Fruit fly (Drosophila melanogaster): ENCODE measurements around the gene Gr22f.

The Gr22f gene

dm6 chr2L:1727826-1728619 lies 28.2 kb downstream of the Gr22f start (continued):
- TF ChIP-seq CG17912 (GFP tag; optimal IDR thresholded peaks at IDR 0.05) = peak; percentile 90
- TF ChIP-seq Ets97D (GFP tag; optimal IDR thresholded peaks at IDR 0.05) = peak; percentile 67
- TF ChIP-seq CG7987 (GFP tag; optimal IDR thresholded peaks at IDR 0.05) = peak; percentile 62
- peak; percentile 65 for TF ChIP-seq CG15073 (GFP tag; optimal IDR thresholded peaks at IDR 0.05)
- TF ChIP-seq CG4617 (GFP tag; optimal IDR thresholded peaks at IDR 0.05; ENCODE audit: borderline replicate concordance) = peak; percentile 89
- TF ChIP-seq CG5953 (GFP tag; IDR thresholded peaks at IDR 0.05) = peak; percentile 90
- TF ChIP-seq maf-S (GFP tag; optimal IDR thresholded peaks at IDR 0.05) = peak; percentile 73
- peak; percentile 89 for TF ChIP-seq CG3065 (GFP tag; optimal IDR thresholded peaks at IDR 0.05)
- TF ChIP-seq Adf1 (GFP tag; IDR thresholded peaks at IDR 0.05) = peak; percentile 87
- TF ChIP-seq CG4360 (GFP tag; IDR thresholded peaks at IDR 0.05) = peak; percentile 66
- peak; percentile 99 for TF ChIP-seq CG9817 (tag; optimal IDR thresholded peaks at IDR 0.05)
- TF ChIP-seq Stat92E (GFP tag; optimal IDR thresholded peaks at IDR 0.05) = peak in 1 of 3 experiments; percentile 97
- peak; percentile 87 for TF ChIP-seq CG2116 (GFP tag; optimal IDR thresholded peaks at IDR 0.05)
- peak; percentile 78 for TF ChIP-seq bbx (GFP tag; IDR thresholded peaks at IDR 0.05; ENCODE audit: partially characterized antibody)
- peak; percentile 56; the same call in 1 of the 2 replicates for TF ChIP-seq ato (GFP tag; IDR thresholded peaks at IDR 0.05; ENCODE audit: partially characterized antibody)
- peak; percentile 81 for TF ChIP-seq aop (GFP tag; IDR thresholded peaks at IDR 0.05)
- peak; percentile 89 for TF ChIP-seq sens-2 (GFP tag; IDR thresholded peaks at IDR 0.05)
- TF ChIP-seq pita (GFP tag; optimal IDR thresholded peaks at IDR 0.05) = no peak
- peak; percentile 78 for TF ChIP-seq dimm (GFP tag; IDR thresholded peaks at IDR 0.05)
- peak; percentile 74 for TF ChIP-seq NK7.1 (GFP tag; optimal IDR thresholded peaks at IDR 0.05)
- peak; percentile 99 for TF ChIP-seq CG7556 (GFP tag; optimal IDR thresholded peaks at IDR 0.05)
- peak; percentile 66 for TF ChIP-seq gro (GFP tag; optimal IDR thresholded peaks at IDR 0.05)
- peak in 1 of 2 experiments; percentile 40 for TF ChIP-seq tll (GFP tag; optimal IDR thresholded peaks at IDR 0.05)
- peak; percentile 83 for TF ChIP-seq mirr (GFP tag; optimal IDR thresholded peaks at IDR 0.05)
- peak; percentile 99 for TF ChIP-seq CG3847 (GFP tag; IDR thresholded peaks at IDR 0.05)
- peak; percentile 93 for TF ChIP-seq scrt (GFP tag; optimal IDR thresholded peaks at IDR 0.05)
- TF ChIP-seq fd96Cb (tag; optimal IDR thresholded peaks at IDR 0.05) = peak; percentile 93
- peak; percentile 78 for TF ChIP-seq nerfin-2 (GFP tag; IDR thresholded peaks at IDR 0.05; ENCODE audit: partially characterized antibody)
- TF ChIP-seq CG5245 (GFP tag; optimal IDR thresholded peaks at IDR 0.05) = peak; percentile 91
- peak; percentile 96 for TF ChIP-seq gsb (GFP tag; IDR thresholded peaks at IDR 0.05)
- TF ChIP-seq CG10565 (GFP tag; optimal IDR thresholded peaks at IDR 0.05) = peak; percentile 64
- no peak; the same call in 2 of the 3 replicates for TF ChIP-seq zen2 (GFP tag; IDR thresholded peaks at IDR 0.05; ENCODE audit: partially characterized antibody)
- TF ChIP-seq CG8290 (GFP tag; optimal IDR thresholded peaks at IDR 0.05) = peak; percentile 57
- peak; percentile 77 to 95 for TF ChIP-seq CG8290 (tag; optimal IDR thresholded peaks at IDR 0.05)
- peak; percentile 98 for TF ChIP-seq CrebB (tag; optimal IDR thresholded peaks at IDR 0.05)
- peak; percentile 97 for TF ChIP-seq CG6854 (GFP tag; optimal IDR thresholded peaks at IDR 0.05)
- peak; percentile 91 for TF ChIP-seq CG18011 (GFP tag; optimal IDR thresholded peaks at IDR 0.05)
- TF ChIP-seq CG14050 (GFP tag; IDR thresholded peaks at IDR 0.05) = peak; percentile 94
- TF ChIP-seq GATAe (GFP tag; conservative IDR thresholded peaks at IDR 0.05) = peak; percentile 89
- peak; percentile 97 for TF ChIP-seq Vsx1 (GFP tag; optimal IDR thresholded peaks at IDR 0.05)
- TF ChIP-seq sim (GFP tag; IDR thresholded peaks at IDR 0.05) = peak; percentile 88; the same call in 1 of the 2 replicates
- TF ChIP-seq CG11560 (tag; IDR thresholded peaks at IDR 0.05) = peak; percentile 91
- TF ChIP-seq cwo (GFP tag; optimal IDR thresholded peaks at IDR 0.05) = peak; percentile 95
- peak; percentile 75 for TF ChIP-seq fd64A (GFP tag; optimal IDR thresholded peaks at IDR 0.05)
- TF ChIP-seq sug (tag; optimal IDR thresholded peaks at IDR 0.05) = peak; percentile 99
- peak; percentile 71 for TF ChIP-seq CG1792 (GFP tag; optimal IDR thresholded peaks at IDR 0.05)
- TF ChIP-seq CG33213 (GFP tag; optimal IDR thresholded peaks at IDR 0.05) = peak; percentile 52
- TF ChIP-seq CG17568 (GFP tag; optimal IDR thresholded peaks at IDR 0.05) = peak; percentile 97
